Fruit fly (Drosophila melanogaster) whole organism, embryonic: ENCODE results near the gene CG46304.

Experiments
- CG10267 ChIP-seq: fragments of 200-800 bp; sonication (Bioruptor generic); optimal IDR thresholded peaks from 2 replicates; lab custom pipeline; 2018; ENCODE audit warnings: missing biosample characterization, mild to moderate bottlenecking, missing genetic modification characterization, moderate library complexity
- CG11085 ChIP-seq: fragments of 200-800 bp; sonication (Bioruptor generic); IDR thresholded peaks from 2 replicates; pipeline ENCODE4 v1.3.6; 2022; ENCODE audit warnings: missing biosample characterization, missing genetic modification characterization
- CG13123 ChIP-seq: fragments of 200-800 bp; sonication (Bioruptor generic); optimal IDR thresholded peaks from 2 replicates; lab custom pipeline; 2016; ENCODE audit warnings: missing biosample characterization, missing genetic modification characterization
- Dad ChIP-seq: fragments of 200-800 bp; sonication (Bioruptor generic); optimal IDR thresholded peaks from 3 replicates; lab custom pipeline; 2016; ENCODE audit warnings: missing biosample characterization, missing genetic modification characterization
- Opbp ChIP-seq: fragments of 200-800 bp; sonication (Bioruptor generic); IDR thresholded peaks from 3 replicates; pipeline ENCODE4 v1.3.6; 2022; ENCODE audit warnings: missing biosample characterization, missing genetic modification characterization; ENCODE audit not compliant: partially characterized antibody
- PHDP ChIP-seq: fragments of 200-800 bp; sonication (Bioruptor generic); optimal IDR thresholded peaks from 3 replicates; lab custom pipeline; 2018; ENCODE audit warnings: missing biosample characterization, mild to moderate bottlenecking, missing genetic modification characterization, moderate library complexity
- ci ChIP-seq: fragments of 200-800 bp; sonication (Bioruptor generic); IDR thresholded peaks from 3 replicates; pipeline ENCODE4 v1.3.6; 2022; ENCODE audit warnings: missing biosample characterization, missing genetic modification characterization
- salm ChIP-seq: fragments of 200-800 bp; sonication (Bioruptor generic); optimal IDR thresholded peaks from 2 replicates; lab custom pipeline; 2018; ENCODE audit warnings: missing biosample characterization, mild to moderate bottlenecking, missing genetic modification characterization

- TF ChIP-seq salm (tag; lab: Kevin White, UChicago), result peak; percentile 4
- no peak for TF ChIP-seq Opbp (GFP tag; lab: Robert Waterston, UW)
- no peak for TF ChIP-seq CG10267 (tag; lab: Kevin White, UChicago)
- no peak for TF ChIP-seq ci
- no peak for TF ChIP-seq Dad (GFP tag; lab: Kevin White, UChicago)
- no peak for TF ChIP-seq PHDP (tag; lab: Kevin White, UChicago)
- TF ChIP-seq CG13123 (GFP tag; lab: Kevin White, UChicago), result no peak
- no peak for TF ChIP-seq CG11085 (GFP tag; lab: Robert Waterston, UW)
Observed at dm6 chr2L:18981484-18981883, 35.4 kb downstream of the CG46304 start.
